Worm (Caenorhabditis elegans) whole organism, L4/young adult: ENCODE data around the gene F20D12.7.

Experiments used
- W03F9.2 ChIP-seq: fragments of 150-350 bp; optimal IDR thresholded peaks from 2 replicates; lab custom pipeline; 2014; ENCODE audit warnings: missing biosample characterization, missing genetic modification characterization
- dao-5 ChIP-seq: sonication (generic microtip); optimal IDR thresholded peaks from 2 replicates; lab custom pipeline; 2016; ENCODE audit warnings: missing genotype, missing genetic modification characterization, moderate library complexity, missing compliant biosample characterization
- him-1 ChIP-seq: sonication (generic microtip); optimal IDR thresholded peaks from 2 replicates; lab custom pipeline; 2016; ENCODE audit warnings: missing genotype, missing genetic modification reagents, missing genetic modification characterization, missing compliant biosample characterization

ce11 chrIV:7940919-7941318, 2.2 kb upstream of the F20D12.7 start, which contains the start of gene exc-9:
- TF ChIP-seq dao-5 (tag; lab: Kevin White, UChicago): no peak
- TF ChIP-seq him-1 (tag; lab: Kevin White, UChicago): no peak
- TF ChIP-seq W03F9.2 (tag; lab: Kevin White, UChicago): no peak
